Worm (Caenorhabditis elegans) whole organism, midembryonic: Measurements from ENCODE around the gene egl-23.

Experiments used
- T22C8.4 ChIP-seq: fragments of 200-800 bp; sonication (Bioruptor generic); IDR thresholded peaks from 2 replicates; pipeline ENCODE4 v1.3.6; 2022; ENCODE audit warnings: missing genetic modification characterization, missing compliant biosample characterization
- cog-1 ChIP-seq: sonication (generic microtip); optimal IDR thresholded peaks from 2 replicates; lab custom pipeline; 2016; ENCODE audit warnings: missing genetic modification characterization, missing compliant biosample characterization
- flt-1 ChIP-seq: fragments of 200-800 bp; sonication (Bioruptor generic); IDR thresholded peaks from 2 replicates; pipeline ENCODE4 v1.3.6; 2022; ENCODE audit warnings: missing genetic modification characterization, missing compliant biosample characterization
- klf-2 ChIP-seq: fragments of 200-800 bp; sonication (Bioruptor generic); conservative IDR thresholded peaks from 2 replicates; pipeline ENCODE4 v1.3.6; 2022; ENCODE audit warnings: missing genetic modification reagents, missing genetic modification characterization, missing compliant biosample characterization
- med-1 ChIP-seq: sonication (generic microtip); optimal IDR thresholded peaks from 2 replicates; lab custom pipeline; 2017; ENCODE audit warnings: missing genetic modification characterization, mild to moderate bottlenecking, missing compliant biosample characterization, antibody characterized with exemption, missing genetic modification reagents; ENCODE audit not compliant: insufficient read depth
- ref-1 ChIP-seq: fragments of 200-800 bp; sonication (Bioruptor generic); conservative IDR thresholded peaks from 2 replicates; pipeline ENCODE4 v1.3.6; 2022; ENCODE audit warnings: missing genetic modification reagents, missing genetic modification characterization, missing compliant biosample characterization
- ztf-29 ChIP-seq: fragments of 200-800 bp; sonication (Bioruptor generic); IDR thresholded peaks from 2 replicates; pipeline ENCODE4 v1.3.6; 2022; ENCODE audit warnings: missing genetic modification reagents, missing genetic modification characterization, missing compliant biosample characterization

- no peak for TF ChIP-seq cog-1 (tag; lab: Kevin White, UChicago)
- TF ChIP-seq flt-1 (GFP tag; lab: Robert Waterston, UW): no peak
- TF ChIP-seq klf-2 (GFP tag; lab: Robert Waterston, UW): no peak
- TF ChIP-seq med-1 (GFP tag; lab: Kevin White, UChicago): no peak
- no peak for TF ChIP-seq ztf-29 (GFP tag; lab: Robert Waterston, UW)
- TF ChIP-seq T22C8.4 (GFP tag; lab: Robert Waterston, UW): no peak
- no peak for TF ChIP-seq ref-1 (GFP tag; lab: Robert Waterston, UW)
Observed at ce11 chrIV:13985705-13986104, 3.2 kb upstream of the egl-23 start, which contains the start of gene tor-1.
